Fruit fly (Drosophila melanogaster): Measurements from ENCODE around the gene CG32983.

DNA sequence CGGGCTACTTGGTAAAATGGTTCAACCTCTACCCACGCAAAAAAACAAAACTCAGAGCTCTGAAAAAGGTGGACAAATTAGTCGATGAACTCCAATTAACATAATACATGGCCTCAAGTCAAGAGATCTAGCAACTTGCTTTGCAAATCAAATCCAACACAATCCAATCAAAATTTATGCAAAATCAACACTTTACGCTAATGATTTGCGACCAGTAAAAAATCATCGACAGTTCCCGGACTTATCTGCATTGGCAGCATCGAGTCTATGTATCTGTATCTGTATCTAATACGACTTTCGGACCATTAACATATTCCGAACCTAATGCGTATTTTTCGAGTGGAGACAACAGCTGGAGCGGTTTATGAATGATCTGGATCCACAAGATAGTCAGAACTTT lies 14.6 kb upstream of the CG32983 start:
- TF ChIP-seq CG16779 (tag; optimal IDR thresholded peaks at IDR 0.05) (no peak), CG6854 (GFP tag; optimal IDR thresholded peaks at IDR 0.05) (no peak), svp (GFP tag) (no peak), fd85E (GFP tag; optimal IDR thresholded peaks at IDR 0.05) (no peak), CG15336 (GFP tag; IDR thresholded peaks at IDR 0.05) (no peak), Lpt (GFP tag; optimal IDR thresholded peaks at IDR 0.05) (no peak), dac (GFP tag; optimal IDR thresholded peaks at IDR 0.05) (no peak)
